Fruit fly (Drosophila melanogaster): ENCODE measurements around the gene CG7768.

Gene CG7768

DNA sequence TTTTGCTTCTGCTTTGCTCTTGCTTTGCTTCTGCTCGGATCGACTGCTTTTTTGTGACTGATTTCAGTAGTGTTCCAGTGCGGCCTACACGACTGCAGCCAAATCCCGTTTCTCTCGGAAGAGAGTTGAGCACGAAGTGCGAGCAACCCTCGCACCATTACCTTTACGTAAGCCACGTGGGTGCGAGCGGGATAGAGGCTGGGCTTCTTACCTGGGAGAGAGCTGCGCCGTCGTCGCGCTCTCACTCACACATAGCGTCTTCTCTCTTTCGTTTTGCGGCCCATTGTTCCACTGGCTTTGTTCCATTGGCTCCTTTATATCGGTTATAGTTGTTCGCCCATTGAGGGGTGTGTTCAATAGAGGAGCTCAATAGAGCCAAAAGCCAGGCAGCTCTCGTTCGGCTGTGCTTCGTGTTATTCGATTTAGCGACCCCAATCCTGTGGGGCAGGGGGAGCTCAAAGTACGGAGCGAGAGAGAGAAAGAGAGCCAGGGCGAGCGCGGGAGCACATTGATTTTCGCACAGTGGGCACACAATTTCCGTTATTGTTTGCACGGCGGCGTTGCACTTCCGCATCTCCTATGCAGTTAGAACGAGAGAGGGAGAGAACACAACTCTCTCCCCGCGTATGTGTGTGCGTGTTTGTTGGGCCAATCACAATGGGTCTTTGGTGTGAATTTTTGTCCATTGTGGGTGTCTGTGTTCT, 40.4 kb upstream of the CG7768 start (continued):
- TF ChIP-seq Ravus (GFP tag; IDR thresholded peaks at IDR 0.05) (no peak), Bteb2 (GFP tag; optimal IDR thresholded peaks at IDR 0.05) (no peak), CG9932 (GFP tag; IDR thresholded peaks at IDR 0.05) (no peak), sim (GFP tag; IDR thresholded peaks at IDR 0.05) (no peak), mld (GFP tag; IDR thresholded peaks at IDR 0.05; ENCODE audit: partially characterized antibody) (no peak), oc (tag; optimal IDR thresholded peaks at IDR 0.05) (peak; percentile 82), CG17328 (GFP tag; IDR thresholded peaks at IDR 0.05) (no peak), BEAF-32 (GFP tag; optimal IDR thresholded peaks at IDR 0.05) (no peak), CG8359 (GFP tag; optimal IDR thresholded peaks at IDR 0.05; ENCODE audit: borderline replicate concordance) (no peak), ase (GFP tag; IDR thresholded peaks at IDR 0.05) (no peak), CG18764 (GFP tag; optimal IDR thresholded peaks at IDR 0.05) (no peak), sug (tag; optimal IDR thresholded peaks at IDR 0.05) (no peak), sr (GFP tag; IDR thresholded peaks at IDR 0.05) (no peak; the same call in 2 of the 3 replicates), Mes4 (GFP tag; optimal IDR thresholded peaks at IDR 0.05) (no peak), CG2202 (tag; optimal IDR thresholded peaks at IDR 0.05) (no peak), maf-S (GFP tag; optimal IDR thresholded peaks at IDR 0.05) (no peak), ERR (GFP tag; optimal IDR thresholded peaks at IDR 0.05) (no peak), CG7372 (GFP tag; IDR thresholded peaks at IDR 0.05) (no peak), Oaz (GFP tag; IDR thresholded peaks at IDR 0.05) (no peak), zen2 (GFP tag; IDR thresholded peaks at IDR 0.05; ENCODE audit: partially characterized antibody) (peak; percentile 70; the same call in 2 of the 3 replicates), CG33557 (GFP tag; optimal IDR thresholded peaks at IDR 0.05) (no peak), Aef1 (GFP tag; IDR thresholded peaks at IDR 0.05) (no peak), Dll (GFP tag; IDR thresholded peaks at IDR 0.05; ENCODE audit: partially characterized antibody) (0 out of 4 replicates have a peak, but pooled peaks have one; percentile 35), CG4707 (GFP tag; optimal IDR thresholded peaks at IDR 0.05) (peak; percentile 44), CG12236 (GFP tag; optimal IDR thresholded peaks at IDR 0.05) (no peak), Fer1 (GFP tag; optimal IDR thresholded peaks at IDR 0.05) (no peak), CG7745 (tag; optimal IDR thresholded peaks at IDR 0.05) (no peak), CG14050 (GFP tag; IDR thresholded peaks at IDR 0.05) (no peak), her (GFP tag; optimal IDR thresholded peaks at IDR 0.05) (no peak), Hr39 (optimal IDR thresholded peaks at IDR 0.05) (no peak), rib (GFP tag; IDR thresholded peaks at IDR 0.05) (no peak), knrl (GFP tag; IDR thresholded peaks at IDR 0.05; ENCODE audit: partially characterized antibody) (no peak), CG4360 (GFP tag; IDR thresholded peaks at IDR 0.05) (no peak), Rx (GFP tag; IDR thresholded peaks at IDR 0.05) (no peak), Fer2 (tag; optimal IDR thresholded peaks at IDR 0.05) (no peak), CG10321 (GFP tag; IDR thresholded peaks at IDR 0.05) (peak; percentile 97), grn (GFP tag; optimal IDR thresholded peaks at IDR 0.05) (no peak), onecut (GFP tag; IDR thresholded peaks at IDR 0.05) (peak; percentile 35; the same call in 1 of the 2 replicates), GATAe (GFP tag; conservative IDR thresholded peaks at IDR 0.05) (no peak), unpg (GFP tag; optimal IDR thresholded peaks at IDR 0.05) (no peak), trh (GFP tag; optimal IDR thresholded peaks at IDR 0.05) (no peak), vnd (GFP tag; IDR thresholded peaks at IDR 0.05; ENCODE audit: partially characterized antibody) (no peak), CG9797 (GFP tag; optimal IDR thresholded peaks at IDR 0.05) (no peak), CG16813 (GFP tag; IDR thresholded peaks at IDR 0.05; ENCODE audit: partially characterized antibody) (no peak), z (GFP tag; IDR thresholded peaks at IDR 0.05) (no peak), bsh (GFP tag; optimal IDR thresholded peaks at IDR 0.05) (peak in 1 of 2 experiments; percentile 24), corto (GFP tag; optimal IDR thresholded peaks at IDR 0.05) (no peak), lbe (GFP tag; optimal IDR thresholded peaks at IDR 0.05) (no peak), CG9215 (GFP tag; IDR thresholded peaks at IDR 0.05) (no peak), CG15601 (tag; optimal IDR thresholded peaks at IDR 0.05) (no peak)

Data from whole organism, embryonic.